Worm (Caenorhabditis elegans) whole organism, mixed stage, embryonic: ENCODE measurements around the gene glb-15.

Experiments used
- blmp-1 ChIP-seq: fragments of 150-350 bp; optimal IDR thresholded peaks from 2 replicates; lab custom pipeline; 2014; ENCODE audit warnings: missing biosample characterization, missing genetic modification characterization
- ceh-39 ChIP-seq: fragments of 150-350 bp; optimal IDR thresholded peaks from 2 replicates; lab custom pipeline; 2014; ENCODE audit warnings: missing biosample characterization, missing genetic modification characterization
- ceh-43 ChIP-seq: fragments of 200-800 bp; sonication (Bioruptor generic); optimal IDR thresholded peaks from 2 replicates; lab custom pipeline; 2018; ENCODE audit warnings: mild to moderate bottlenecking, missing genetic modification characterization, moderate library complexity, missing compliant biosample characterization
- cnd-1 ChIP-seq: fragments of 200-800 bp; sonication (Bioruptor generic); optimal IDR thresholded peaks from 2 replicates; lab custom pipeline; 2018; ENCODE audit warnings: mild to moderate bottlenecking, missing genetic modification characterization, missing compliant biosample characterization
- hlh-1 ChIP-seq: fragments of 150-350 bp; optimal IDR thresholded peaks from 2 replicates; lab custom pipeline; 2014; ENCODE audit warnings: missing biosample characterization, missing genetic modification reagents, missing genetic modification characterization
- mls-2 ChIP-seq: sonication (generic microtip); optimal IDR thresholded peaks from 2 replicates; lab custom pipeline; 2016; ENCODE audit warnings: mild to moderate bottlenecking, missing genetic modification characterization, moderate library complexity, missing compliant biosample characterization
- nhr-28 ChIP-seq: fragments of 150-350 bp; optimal IDR thresholded peaks from 2 replicates; lab custom pipeline; 2014; ENCODE audit warnings: missing biosample characterization, missing genetic modification characterization
- snpc-4 ChIP-seq: fragments of 150-350 bp; optimal IDR thresholded peaks from 2 replicates; lab custom pipeline; 2014; ENCODE audit warnings: missing biosample characterization, missing genetic modification characterization
- unc-62 ChIP-seq: fragments of 150-350 bp; optimal IDR thresholded peaks from 2 replicates; lab custom pipeline; 2014; ENCODE audit warnings: missing biosample characterization, missing genetic modification reagents, missing genetic modification characterization

DNA sequence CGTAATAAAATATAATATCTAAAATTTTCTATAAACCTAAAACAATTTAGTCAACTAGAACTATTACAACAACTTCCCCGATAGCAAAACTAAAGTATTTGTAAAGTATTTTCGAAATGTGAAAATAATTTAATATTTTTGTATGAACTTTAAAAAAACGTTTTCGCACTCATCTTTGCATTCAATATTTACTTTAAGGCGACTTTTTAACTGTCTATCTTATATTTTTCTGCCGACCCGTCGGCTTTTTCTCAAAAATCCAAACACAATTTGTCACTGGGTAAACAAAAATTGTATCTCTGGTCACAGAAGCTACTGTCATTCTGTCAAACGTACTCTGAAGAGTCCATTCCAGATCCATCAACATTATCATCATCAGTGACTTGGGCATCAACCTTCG, 12.8 kb downstream of the glb-15 start:
- TF ChIP-seq unc-62 (GFP tag; lab: Kevin White, UChicago) = no peak
- TF ChIP-seq snpc-4 = no peak
- TF ChIP-seq blmp-1 (tag; lab: Kevin White, UChicago) = no peak
- no peak for TF ChIP-seq hlh-1
- no peak for TF ChIP-seq mls-2 (tag; lab: Kevin White, UChicago)
- TF ChIP-seq ceh-39 = no peak
- TF ChIP-seq ceh-43 (GFP tag; lab: Kevin White, UChicago) = no peak
- TF ChIP-seq nhr-28 (tag; lab: Kevin White, UChicago) = no peak
- TF ChIP-seq cnd-1 (tag; lab: Kevin White, UChicago) = no peak
